Worm (Caenorhabditis elegans) whole organism, late embryonic: ENCODE data around the gene flwr-1.
A peak's percentile ranks its signal among the peaks of the same experiment; 100 is the strongest.

Experiments used
- ama-1 ChIP-seq: fragments of 150-350 bp; optimal IDR thresholded peaks from 2 replicates; lab custom pipeline; 2014
- dmd-4 ChIP-seq: sonication (generic microtip); optimal IDR thresholded peaks from 2 replicates; lab custom pipeline; 2016; ENCODE audit warnings: borderline replicate concordance, missing genetic modification characterization, missing compliant biosample characterization
- dve-1 ChIP-seq: sonication (generic microtip); optimal IDR thresholded peaks from 2 replicates; lab custom pipeline; 2017; ENCODE audit warnings: antibody characterized with exemption, mild to moderate bottlenecking, missing genetic modification characterization, missing compliant biosample characterization
- elt-2 ChIP-seq: sonication (generic microtip); optimal IDR thresholded peaks from 2 replicates; lab custom pipeline; 2016; ENCODE audit warnings: missing genetic modification reagents, missing genetic modification characterization, missing compliant biosample characterization
- elt-4 ChIP-seq: sonication (generic microtip); optimal IDR thresholded peaks from 2 replicates; lab custom pipeline; 2016; ENCODE audit warnings: missing genetic modification characterization, missing compliant biosample characterization
- gmeb-2 ChIP-seq: sonication (generic microtip); optimal IDR thresholded peaks from 2 replicates; lab custom pipeline; 2016; ENCODE audit warnings: missing genetic modification characterization, inconsistent platforms, missing compliant biosample characterization
- mec-3 ChIP-seq: sonication (generic microtip); optimal IDR thresholded peaks from 2 replicates; lab custom pipeline; 2016; ENCODE audit warnings: borderline replicate concordance, missing genetic modification characterization, missing compliant biosample characterization
- nhr-11 ChIP-seq: fragments of 150-350 bp; optimal IDR thresholded peaks from 2 replicates; lab custom pipeline; 2014; ENCODE audit warnings: missing biosample characterization, missing genetic modification characterization
- npax-4 ChIP-seq: sonication (generic microtip); optimal IDR thresholded peaks from 2 replicates; lab custom pipeline; 2016; ENCODE audit warnings: missing genetic modification characterization, missing compliant biosample characterization
- pha-2 ChIP-seq: sonication (generic microtip); optimal IDR thresholded peaks from 2 replicates; lab custom pipeline; 2017; ENCODE audit warnings: mild to moderate bottlenecking, missing genetic modification characterization, missing compliant biosample characterization
- pha-4 ChIP-seq: fragments of 150-350 bp; optimal IDR thresholded peaks from 2 replicates; lab custom pipeline; 2018; ENCODE audit warnings: missing biosample characterization, missing genetic modification reagents, missing genetic modification characterization
- rnt-1 ChIP-seq: sonication (generic microtip); optimal IDR thresholded peaks from 2 replicates; lab custom pipeline; 2016; ENCODE audit warnings: missing genetic modification characterization, missing compliant biosample characterization
- unc-42 ChIP-seq: sonication (generic microtip); optimal IDR thresholded peaks from 2 replicates; lab custom pipeline; 2016; ENCODE audit warnings: missing genotype, missing genetic modification characterization, missing compliant biosample characterization

DNA sequence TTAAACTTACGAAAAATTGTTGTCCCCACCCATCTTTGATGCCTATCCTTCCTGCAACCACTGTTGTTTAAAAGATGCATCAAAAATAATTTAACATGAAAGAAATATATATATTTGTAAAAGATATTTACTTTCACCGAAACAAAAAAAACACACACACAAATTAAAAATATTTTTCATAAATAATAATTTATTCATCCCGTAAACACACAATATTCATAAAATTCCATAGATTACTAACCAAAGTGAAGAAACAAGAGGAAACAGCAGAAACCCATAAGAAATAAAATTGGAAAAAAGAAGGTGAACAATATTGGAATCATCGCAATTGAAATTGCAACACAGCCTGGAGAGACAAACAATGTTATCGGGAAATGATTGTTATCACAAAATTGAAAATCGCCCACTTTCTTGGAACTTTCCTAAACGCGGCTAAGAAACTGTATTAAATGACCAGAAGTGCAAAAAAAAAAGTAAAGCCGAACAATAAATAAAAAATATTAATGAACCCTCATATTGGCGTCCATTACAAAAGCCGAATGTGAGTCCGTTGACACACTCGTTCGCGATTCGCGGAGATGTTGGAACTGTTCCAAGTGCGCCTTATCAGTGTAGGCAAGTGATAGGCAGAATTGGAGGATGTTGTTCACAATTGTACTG, 34.0 kb upstream of the flwr-1 start, which contains the start of gene slc-25A18.1:
- TF ChIP-seq pha-2 (tag; lab: Kevin White, UChicago): no peak
- TF ChIP-seq nhr-11 (tag; lab: Kevin White, UChicago): no peak
- no peak for TF ChIP-seq unc-42 (tag; lab: Kevin White, UChicago)
- no peak for TF ChIP-seq npax-4 (tag; lab: Kevin White, UChicago)
- peak; percentile 72 for TF ChIP-seq elt-2 (tag; lab: Kevin White, UChicago)
- TF ChIP-seq pha-4 (tag; lab: Kevin White, UChicago): no peak
- TF ChIP-seq dve-1 (tag; lab: Kevin White, UChicago): no peak
- no peak for TF ChIP-seq dmd-4 (tag; lab: Kevin White, UChicago)
- TF ChIP-seq gmeb-2 (tag; lab: Kevin White, UChicago): no peak
- TF ChIP-seq rnt-1: no peak
- no peak for TF ChIP-seq ama-1 (lab: Kevin White, UChicago)
- no peak for TF ChIP-seq elt-4 (tag; lab: Kevin White, UChicago)
- TF ChIP-seq mec-3 (tag; lab: Kevin White, UChicago): no peak
